Fruit fly (Drosophila melanogaster): Measurements from ENCODE around the gene Arts.

The Arts gene

dm6 chr3L:16612152-16612551 is 9.5 kb downstream of the Arts start, which contains the start of gene CG4101 (continued):
- TF ChIP-seq croc (GFP tag; conservative IDR thresholded peaks at IDR 0.05) (peak; percentile 58), GATAe (GFP tag; conservative IDR thresholded peaks at IDR 0.05) (no peak), CG9817 (tag; optimal IDR thresholded peaks at IDR 0.05) (peak; percentile 91), tap (tag; optimal IDR thresholded peaks at IDR 0.05) (peak; percentile 61), CG31388 (GFP tag; optimal IDR thresholded peaks at IDR 0.05) (no peak)

DNA sequence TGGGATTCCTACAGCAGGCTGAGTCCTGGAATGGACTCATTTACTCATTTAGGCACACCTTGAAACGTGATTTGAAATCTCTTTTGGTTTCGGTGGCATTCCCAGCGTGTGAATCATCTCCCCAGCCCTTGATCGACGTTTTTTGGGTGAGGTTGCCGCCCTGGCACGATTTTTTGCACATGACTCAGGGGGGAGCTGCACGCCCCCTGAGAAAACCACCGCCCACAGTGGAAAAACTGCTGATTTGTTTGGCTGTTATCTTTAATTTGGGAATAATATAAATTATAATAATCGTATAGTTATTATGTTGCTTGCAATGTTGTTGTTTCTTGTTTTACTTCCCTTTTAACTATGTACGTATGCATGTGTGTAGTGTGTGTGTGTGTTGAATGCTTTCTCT is 10.3 kb downstream of the Arts start:
- no peak for TF ChIP-seq D (optimal IDR thresholded peaks at IDR 0.05)
- TF ChIP-seq D (GFP tag; optimal IDR thresholded peaks at IDR 0.05): no peak
- TF ChIP-seq CG16813 (GFP tag; IDR thresholded peaks at IDR 0.05; ENCODE audit: partially characterized antibody): no peak
- no peak for TF ChIP-seq repo (GFP tag; optimal IDR thresholded peaks at IDR 0.05)
- peak; percentile 59 for TF ChIP-seq CG32532 (GFP tag; IDR thresholded peaks at IDR 0.05)
- no peak for TF ChIP-seq nerfin-1 (tag; optimal IDR thresholded peaks at IDR 0.05)
- no peak for TF ChIP-seq otp (GFP tag; IDR thresholded peaks at IDR 0.05)
- 0 out of 2 replicates have a peak, but pooled peaks have one; percentile 31 for TF ChIP-seq al (GFP tag; IDR thresholded peaks at IDR 0.05)
- TF ChIP-seq tap (tag; optimal IDR thresholded peaks at IDR 0.05): no peak
- no peak for TF ChIP-seq Myb (GFP tag; optimal IDR thresholded peaks at IDR 0.05)
- TF ChIP-seq Rx (GFP tag; IDR thresholded peaks at IDR 0.05): no peak
- TF ChIP-seq dan (GFP tag; IDR thresholded peaks at IDR 0.05): no peak
- TF ChIP-seq hbn (GFP tag; IDR thresholded peaks at IDR 0.05; ENCODE audit: partially characterized antibody): no peak
- no peak for TF ChIP-seq Chrac-16 (GFP tag; optimal IDR thresholded peaks at IDR 0.05)
- TF ChIP-seq sug (tag; optimal IDR thresholded peaks at IDR 0.05): peak; percentile 71
- no peak for TF ChIP-seq zf30C (GFP tag; optimal IDR thresholded peaks at IDR 0.05)
- TF ChIP-seq CG8924 (tag; optimal IDR thresholded peaks at IDR 0.05): peak; percentile 18
- TF ChIP-seq cato (GFP tag; optimal IDR thresholded peaks at IDR 0.05; ENCODE audit: borderline replicate concordance): no peak
- TF ChIP-seq CG15601 (tag; optimal IDR thresholded peaks at IDR 0.05): no peak
- TF ChIP-seq Trl (optimal IDR thresholded peaks at IDR 0.05): no peak
- no peak for TF ChIP-seq Trl (GFP tag; optimal IDR thresholded peaks at IDR 0.05)
- TF ChIP-seq CG6765 (GFP tag; optimal IDR thresholded peaks at IDR 0.05): no peak
- TF ChIP-seq Med (GFP tag): peak; percentile 83
- TF ChIP-seq ftz-f1 (GFP tag; optimal IDR thresholded peaks at IDR 0.05): no peak
- TF ChIP-seq CG8478 (optimal IDR thresholded peaks at IDR 0.05): no peak
- TF ChIP-seq Elba2 (GFP tag; optimal IDR thresholded peaks at IDR 0.05): no peak
- TF ChIP-seq CG17385 (GFP tag; optimal IDR thresholded peaks at IDR 0.05): peak; percentile 8
- TF ChIP-seq onecut (GFP tag; IDR thresholded peaks at IDR 0.05): no peak
- TF ChIP-seq Scr (GFP tag; IDR thresholded peaks at IDR 0.05; ENCODE audit: partially characterized antibody): no peak
- peak; percentile 25; the same call in 1 of the 2 replicates for TF ChIP-seq MBD-R2 (GFP tag; IDR thresholded peaks at IDR 0.05)
- TF ChIP-seq Hmr (GFP tag; optimal IDR thresholded peaks at IDR 0.05): peak; percentile 5
- no peak for TF ChIP-seq YL-1 (GFP tag; optimal IDR thresholded peaks at IDR 0.05)
- TF ChIP-seq CG7963 (GFP tag; IDR thresholded peaks at IDR 0.05; ENCODE audit: partially characterized antibody): no peak
- TF ChIP-seq CG1832 (GFP tag; optimal IDR thresholded peaks at IDR 0.05): no peak
- peak; percentile 18 for TF ChIP-seq mam (GFP tag; optimal IDR thresholded peaks at IDR 0.05)
- no peak for TF ChIP-seq sens (GFP tag)
- TF ChIP-seq gsb-n (tag; optimal IDR thresholded peaks at IDR 0.05): no peak
- TF ChIP-seq schlank (tag; optimal IDR thresholded peaks at IDR 0.05): no peak
- peak; percentile 20; the same call in 1 of the 2 replicates for TF ChIP-seq NFAT (GFP tag; IDR thresholded peaks at IDR 0.05)
- TF ChIP-seq gsb (GFP tag; IDR thresholded peaks at IDR 0.05): no peak
- peak; percentile 13 for TF ChIP-seq Ets65A (GFP tag)
- TF ChIP-seq CG8290 (GFP tag; optimal IDR thresholded peaks at IDR 0.05): no peak
- peak in 1 of 2 experiments; percentile 59 for TF ChIP-seq CG8290 (tag; optimal IDR thresholded peaks at IDR 0.05)
- peak; percentile 27 for TF ChIP-seq zfh2 (GFP tag; optimal IDR thresholded peaks at IDR 0.05)
- TF ChIP-seq Dbx (GFP tag; IDR thresholded peaks at IDR 0.05): peak; percentile 51; the same call in 1 of the 3 replicates
- TF ChIP-seq fu2 (GFP tag; optimal IDR thresholded peaks at IDR 0.05): no peak
- TF ChIP-seq kay (GFP tag; optimal IDR thresholded peaks at IDR 0.05): peak; percentile 62
- no peak for TF ChIP-seq ase (GFP tag; IDR thresholded peaks at IDR 0.05)

All from whole organism, embryonic.